Worm (Caenorhabditis elegans): ENCODE data around the gene tag-124.

Gene tag-124

DNA sequence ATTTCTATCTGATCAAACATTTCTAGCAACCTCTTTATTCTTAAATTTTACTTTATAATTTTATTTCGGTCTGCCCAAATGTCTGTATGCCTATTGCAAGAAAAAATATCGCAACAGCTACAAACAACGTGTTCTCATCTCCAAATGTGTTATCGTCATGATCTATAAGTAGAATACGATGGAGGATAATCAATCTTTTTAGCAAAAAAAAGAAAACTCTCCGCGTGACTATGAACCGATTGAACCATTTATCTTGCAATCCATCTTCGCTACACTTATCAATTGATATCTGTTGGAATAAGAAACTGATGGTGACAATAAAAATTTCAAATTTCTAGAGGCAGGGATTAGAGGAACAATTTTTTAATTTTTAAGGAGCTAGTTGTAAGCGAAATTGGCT, 14.9 kb downstream of the tag-124 start (continued):
- TF ChIP-seq unc-30 (tag; optimal IDR thresholded peaks at IDR 0.05) (no peak), nhr-76 (tag; optimal IDR thresholded peaks at IDR 0.05) (no peak), nhr-12 (tag; optimal IDR thresholded peaks at IDR 0.05) (no peak), elt-2 (tag; optimal IDR thresholded peaks at IDR 0.05) (no peak), zip-4 (GFP tag; optimal IDR thresholded peaks at IDR 0.05) (no peak), hpl-2 (GFP tag; optimal IDR thresholded peaks at IDR 0.05) (no peak), unc-86 (tag; optimal IDR thresholded peaks at IDR 0.05) (no peak), nhr-77 (tag; optimal IDR thresholded peaks at IDR 0.05) (no peak), lin-13 (GFP tag; optimal IDR thresholded peaks at IDR 0.05) (no peak), grh-1 (GFP tag; IDR thresholded peaks at IDR 0.05) (no peak), pax-3 (tag; optimal IDR thresholded peaks at IDR 0.05) (no peak), tbx-2 (tag; optimal IDR thresholded peaks at IDR 0.05) (no peak), tlp-1 (tag; optimal IDR thresholded peaks at IDR 0.05) (no peak), nhr-20 (tag; optimal IDR thresholded peaks at IDR 0.05) (peak; percentile 74), blmp-1 (tag; optimal IDR thresholded peaks at IDR 0.05) (peak; percentile 78), nhr-71 (tag; optimal IDR thresholded peaks at IDR 0.05) (peak; percentile 45), efl-3 (GFP tag; optimal IDR thresholded peaks at IDR 0.05) (no peak), ets-5 (GFP tag; IDR thresholded peaks at IDR 0.05) (no peak), ztf-4 (tag; optimal IDR thresholded peaks at IDR 0.05) (no peak), nhr-47 (tag; optimal IDR thresholded peaks at IDR 0.05) (no peak), nhr-237 (tag; optimal IDR thresholded peaks at IDR 0.05) (no peak), lin-39 (tag; optimal IDR thresholded peaks at IDR 0.05) (peak; percentile 47), fos-1 (tag; optimal IDR thresholded peaks at IDR 0.05) (no peak), hlh-4 (tag; optimal IDR thresholded peaks at IDR 0.05) (no peak), rnt-1 (tag; optimal IDR thresholded peaks at IDR 0.05) (no peak), snu-23 (GFP tag; optimal IDR thresholded peaks at IDR 0.05) (peak; percentile 8), pag-3 (tag; optimal IDR thresholded peaks at IDR 0.05; ENCODE audit: borderline replicate concordance, insufficient read depth) (no peak), fkh-4 (tag; optimal IDR thresholded peaks at IDR 0.05; ENCODE audit: borderline replicate concordance) (no peak), dsc-1 (tag; optimal IDR thresholded peaks at IDR 0.05) (no peak), sox-4 (tag; optimal IDR thresholded peaks at IDR 0.05) (no peak), elt-3 (tag; optimal IDR thresholded peaks at IDR 0.05) (peak in 3 of 6 experiments; percentile 8 to 85 (median 51)), skn-1 (tag; optimal IDR thresholded peaks at IDR 0.05) (no peak)

DNA sequence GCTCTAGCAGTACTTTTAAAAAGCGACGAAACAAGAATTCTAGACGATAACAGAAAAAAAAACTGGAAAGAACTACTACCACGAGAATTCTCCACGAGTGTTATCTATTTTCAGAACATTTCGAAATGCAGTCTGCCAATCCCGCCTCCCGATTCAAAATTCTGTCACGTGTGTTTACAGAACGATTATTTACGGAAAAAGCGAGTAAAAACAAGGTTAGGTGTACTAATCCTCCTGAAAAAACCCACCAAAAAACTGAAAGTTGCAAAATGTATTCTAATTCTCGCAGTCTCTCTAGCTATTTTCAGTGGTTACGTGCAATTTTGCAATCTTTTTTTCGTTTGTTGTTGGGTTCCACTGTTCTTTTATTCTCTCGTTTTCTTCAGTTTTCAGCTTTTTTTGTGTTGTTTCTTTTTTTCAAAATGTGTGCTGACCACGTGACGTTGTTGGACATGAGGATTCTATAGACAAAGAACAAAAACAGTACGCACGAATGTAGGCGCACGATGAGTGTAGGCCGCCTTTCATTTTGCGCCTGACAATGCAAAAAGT, 15.5 kb downstream of the tag-124 start:
- TF ChIP-seq lin-35 (GFP tag; optimal IDR thresholded peaks at IDR 0.05) (peak in 1 of 2 experiments; percentile 44), aha-1 (tag; optimal IDR thresholded peaks at IDR 0.05) (no peak), efl-1 (optimal IDR thresholded peaks at IDR 0.05) (no peak), efl-1 (GFP tag; optimal IDR thresholded peaks at IDR 0.05 in 1 of 2) (peak in 1 of 2 experiments; percentile 42)

DNA sequence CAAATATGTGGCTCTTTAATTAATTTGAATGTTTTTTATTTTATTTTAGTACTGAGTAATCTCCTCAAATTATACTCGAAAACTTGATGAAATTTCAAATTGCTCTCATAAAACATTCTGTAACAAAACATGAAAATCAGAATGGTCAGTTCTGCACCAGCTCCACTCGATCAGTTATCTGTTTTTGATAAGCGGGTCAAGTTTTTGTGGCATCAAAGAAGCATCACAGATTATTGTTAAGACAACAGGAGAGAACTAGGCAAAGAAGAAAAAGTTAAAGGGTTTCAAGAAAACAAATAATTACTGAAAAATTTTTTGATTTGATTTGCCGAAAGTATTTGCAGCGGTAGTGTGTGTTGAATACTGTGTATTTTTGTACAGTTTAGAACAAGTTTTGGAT, 16.0 kb downstream of the tag-124 start:
- TF ChIP-seq snpc-4 (tag; optimal IDR thresholded peaks at IDR 0.05) (no peak), lin-35 (GFP tag; optimal IDR thresholded peaks at IDR 0.05) (peak in 1 of 2 experiments; percentile 3), elt-2 (tag; optimal IDR thresholded peaks at IDR 0.05) (peak; percentile 63), mef-2 (tag; optimal IDR thresholded peaks at IDR 0.05) (no peak), ztf-4 (tag; optimal IDR thresholded peaks at IDR 0.05) (no peak), aha-1 (tag; optimal IDR thresholded peaks at IDR 0.05) (no peak), nhr-19 (GFP tag; conservative IDR thresholded peaks at IDR 0.05) (peak; percentile 62), pqm-1 (tag; optimal IDR thresholded peaks at IDR 0.05) (no peak), ces-1 (GFP tag; optimal IDR thresholded peaks at IDR 0.05) (no peak), F16B12.6 (tag; optimal IDR thresholded peaks at IDR 0.05) (no peak), mab-9 (GFP tag; IDR thresholded peaks at IDR 0.05) (no peak), swsn-7 (tag; optimal IDR thresholded peaks at IDR 0.05) (no peak), C34B4.2 (tag; optimal IDR thresholded peaks at IDR 0.05) (no peak)
